Worm (Caenorhabditis elegans) whole organism, early embryonic: Measurements from ENCODE around the gene fard-1.

Source experiments
- ets-7 ChIP-seq: sonication (generic microtip); optimal IDR thresholded peaks from 2 replicates; lab custom pipeline; 2016; ENCODE audit warnings: missing genotype, missing genetic modification characterization, missing compliant biosample characterization
- hmg-4 ChIP-seq: fragments of 200-800 bp; sonication (Bioruptor generic); optimal IDR thresholded peaks from 2 replicates; lab custom pipeline; 2018; ENCODE audit warnings: mild to moderate bottlenecking, missing genetic modification characterization, missing compliant biosample characterization

- TF ChIP-seq hmg-4 (GFP tag; lab: Kevin White, UChicago) = no peak
- no peak for TF ChIP-seq ets-7
Observed at ce11 chrX:2981715-2982114, 48.6 kb downstream of the fard-1 start, which contains the start of gene nspg-5.
